Fruit fly (Drosophila melanogaster) whole organism, embryonic: Measurements from ENCODE around the gene CG6951.

Experiments used
- Asciz ChIP-seq: fragments of 200-800 bp; sonication (Bioruptor generic); optimal IDR thresholded peaks from 2 replicates; lab custom pipeline; 2017; ENCODE audit warnings: missing biosample characterization, mild to moderate bottlenecking, missing genetic modification characterization, missing genetic modification reagents
- Atf6 ChIP-seq: fragments of 200-800 bp; sonication (Bioruptor generic); IDR thresholded peaks from 2 replicates; pipeline ENCODE4 v1.3.6; 2022; ENCODE audit warnings: missing biosample characterization, missing genetic modification characterization
- Blimp-1 ChIP-seq: fragments of 200-800 bp; sonication (Bioruptor generic); optimal IDR thresholded peaks from 3 replicates; lab custom pipeline; 2018; ENCODE audit warnings: missing biosample characterization, missing genetic modification characterization, mild to moderate bottlenecking, moderate library complexity, missing genetic modification reagents
- CG10321 ChIP-seq: fragments of 200-800 bp; sonication (Bioruptor generic); IDR thresholded peaks from 2 replicates; pipeline ENCODE4 v1.3.6; 2022; ENCODE audit warnings: missing biosample characterization, missing genetic modification characterization
- CG10366 ChIP-seq: fragments of 200-800 bp; sonication (Bioruptor generic); IDR thresholded peaks from 2 replicates; pipeline ENCODE4 v1.3.6; 2022; ENCODE audit warnings: missing biosample characterization, missing genetic modification characterization
- CG10431 ChIP-seq: fragments of 200-800 bp; sonication (Bioruptor generic); optimal IDR thresholded peaks from 3 replicates; lab custom pipeline; 2018; ENCODE audit warnings: missing biosample characterization, mild to moderate bottlenecking, missing genetic modification characterization
- CG10654 ChIP-seq: fragments of 200-800 bp; sonication (Bioruptor generic); optimal IDR thresholded peaks from 2 replicates; lab custom pipeline; 2016; ENCODE audit warnings: missing biosample characterization, missing genetic modification characterization
- CG11504 ChIP-seq: fragments of 200-800 bp; sonication (Bioruptor generic); optimal IDR thresholded peaks from 3 replicates; lab custom pipeline; 2019; ENCODE audit warnings: missing biosample characterization, mild to moderate bottlenecking, missing genetic modification characterization, moderate library complexity
- CG11723 ChIP-seq: fragments of 200-800 bp; sonication (Bioruptor generic); optimal IDR thresholded peaks from 2 replicates; lab custom pipeline; 2017; ENCODE audit warnings: missing biosample characterization, mild to moderate bottlenecking, missing genetic modification characterization
- CG12391 ChIP-seq: fragments of 200-800 bp; sonication (Bioruptor generic); optimal IDR thresholded peaks from 3 replicates; lab custom pipeline; 2018; ENCODE audit warnings: missing biosample characterization, mild to moderate bottlenecking, missing genetic modification characterization, moderate library complexity
- CG13287 ChIP-seq: fragments of 200-800 bp; sonication (Bioruptor generic); IDR thresholded peaks from 2 replicates; pipeline ENCODE4 v1.3.6; 2022; ENCODE audit warnings: missing biosample characterization, missing genetic modification characterization; ENCODE audit not compliant: partially characterized antibody
- CG13894 ChIP-seq: fragments of 200-800 bp; sonication (Bioruptor generic); optimal IDR thresholded peaks from 3 replicates; lab custom pipeline; 2018; ENCODE audit warnings: missing biosample characterization, mild to moderate bottlenecking, missing genetic modification characterization, moderate library complexity
- CG14441 ChIP-seq: fragments of 200-800 bp; sonication (Bioruptor generic); IDR thresholded peaks from 2 replicates; pipeline ENCODE4 v1.3.6; 2022; ENCODE audit warnings: missing biosample characterization, missing genetic modification characterization
- CG15514 ChIP-seq: fragments of 200-800 bp; sonication (Bioruptor generic); optimal IDR thresholded peaks from 3 replicates; lab custom pipeline; 2017; ENCODE audit warnings: missing biosample characterization, missing genetic modification characterization, mild to moderate bottlenecking, moderate library complexity, missing genetic modification reagents
- CG15696 ChIP-seq: fragments of 200-800 bp; sonication (Bioruptor generic); optimal IDR thresholded peaks from 2 replicates; lab custom pipeline; 2019; ENCODE audit warnings: missing biosample characterization, mild to moderate bottlenecking, missing genetic modification characterization, moderate library complexity
- CG16863 ChIP-seq: fragments of 200-800 bp; sonication (Bioruptor generic); optimal IDR thresholded peaks from 3 replicates; lab custom pipeline; 2016; ENCODE audit warnings: missing biosample characterization, missing genetic modification characterization
- CG17361 ChIP-seq: fragments of 200-800 bp; sonication (Bioruptor generic); IDR thresholded peaks from 3 replicates; pipeline ENCODE4 v1.3.6; 2022; ENCODE audit warnings: missing biosample characterization, missing genetic modification characterization
- CG17829 ChIP-seq: fragments of 200-800 bp; optimal IDR thresholded peaks from 2 replicates; lab custom pipeline; 2019; ENCODE audit warnings: missing biosample characterization, mild to moderate bottlenecking, missing genetic modification characterization, moderate library complexity
- CG2678 ChIP-seq: fragments of 200-800 bp; sonication (Bioruptor generic); optimal IDR thresholded peaks from 3 replicates; lab custom pipeline; 2019; ENCODE audit warnings: missing biosample characterization, mild to moderate bottlenecking, missing genetic modification characterization, moderate library complexity
- CG2875 ChIP-seq: fragments of 200-800 bp; sonication (Bioruptor generic); optimal IDR thresholded peaks from 2 replicates; lab custom pipeline; 2017; ENCODE audit warnings: missing biosample characterization, mild to moderate bottlenecking, missing genetic modification characterization, missing genetic modification reagents
- CG30431 ChIP-seq: fragments of 200-800 bp; sonication (Bioruptor generic); optimal IDR thresholded peaks from 2 replicates; lab custom pipeline; 2017; ENCODE audit warnings: missing biosample characterization, missing genetic modification characterization
- CG31365 ChIP-seq: fragments of 200-800 bp; sonication (Bioruptor generic); optimal IDR thresholded peaks from 2 replicates; lab custom pipeline; 2018; ENCODE audit warnings: missing biosample characterization, mild to moderate bottlenecking, missing genetic modification characterization
- CG3163 ChIP-seq: fragments of 200-800 bp; sonication (Bioruptor generic); optimal IDR thresholded peaks from 3 replicates; lab custom pipeline; 2016; ENCODE audit warnings: missing biosample characterization, missing genetic modification characterization
- CG43689 ChIP-seq: fragments of 200-800 bp; sonication (Bioruptor generic); IDR thresholded peaks from 2 replicates; pipeline ENCODE4 v1.3.6; 2022; ENCODE audit warnings: missing biosample characterization, missing genetic modification characterization
- CG8089 ChIP-seq: fragments of 200-800 bp; sonication (Bioruptor generic); optimal IDR thresholded peaks from 3 replicates; lab custom pipeline; 2016; ENCODE audit warnings: missing biosample characterization, missing genetic modification characterization
- CG8924 ChIP-seq: fragments of 200-800 bp; optimal IDR thresholded peaks from 3 replicates; lab custom pipeline; 2019; ENCODE audit warnings: missing biosample characterization, mild to moderate bottlenecking, missing genetic modification characterization, moderate library complexity
- CG9437 ChIP-seq: fragments of 200-800 bp; sonication (Bioruptor generic); optimal IDR thresholded peaks from 2 replicates; lab custom pipeline; 2018; ENCODE audit warnings: missing biosample characterization, mild to moderate bottlenecking, missing genetic modification characterization
- CG9609 ChIP-seq: fragments of 200-800 bp; sonication (Bioruptor generic); optimal IDR thresholded peaks from 3 replicates; lab custom pipeline; 2016; ENCODE audit warnings: missing biosample characterization, missing genetic modification characterization
- Chrac-16 ChIP-seq: fragments of 200-800 bp; sonication (Bioruptor generic); optimal IDR thresholded peaks from 3 replicates; lab custom pipeline; 2016; ENCODE audit warnings: missing biosample characterization, missing genetic modification characterization
- Dek ChIP-seq: fragments of 200-800 bp; sonication (Bioruptor generic); optimal IDR thresholded peaks from 3 replicates; lab custom pipeline; 2019; ENCODE audit warnings: missing biosample characterization, mild to moderate bottlenecking, missing genetic modification characterization, moderate library complexity
- E2f2 ChIP-seq: fragments of 200-800 bp; sonication (Bioruptor generic); IDR thresholded peaks from 2 replicates; pipeline ENCODE4 v1.3.6; 2022; ENCODE audit warnings: missing biosample characterization, missing genetic modification characterization
- HLH3B ChIP-seq: fragments of 200-800 bp; sonication (Bioruptor generic); IDR thresholded peaks from 2 replicates; pipeline ENCODE4 v1.3.6; 2022; ENCODE audit warnings: missing biosample characterization, missing genetic modification characterization
- Hand ChIP-seq: fragments of 200-800 bp; sonication (Bioruptor generic); optimal IDR thresholded peaks from 2 replicates; lab custom pipeline; 2017; ENCODE audit warnings: mild to moderate bottlenecking, missing biosample characterization, missing genetic modification reagents, missing genetic modification characterization
- HmgZ ChIP-seq: fragments of 200-800 bp; sonication (Bioruptor generic); optimal IDR thresholded peaks from 2 replicates; lab custom pipeline; 2018; ENCODE audit warnings: missing biosample characterization, mild to moderate bottlenecking, missing genetic modification characterization
- Hmr ChIP-seq: fragments of 200-800 bp; sonication (Bioruptor generic); optimal IDR thresholded peaks from 3 replicates; lab custom pipeline; 2017; ENCODE audit warnings: mild to moderate bottlenecking, missing biosample characterization, missing genetic modification reagents, missing genetic modification characterization
- Nf-YC ChIP-seq: fragments of 200-800 bp; optimal IDR thresholded peaks from 3 replicates; lab custom pipeline; 2019; ENCODE audit warnings: missing biosample characterization, mild to moderate bottlenecking, missing genetic modification characterization, moderate library complexity
- Sry-δ ChIP-seq: fragments of 200-800 bp; sonication (Bioruptor generic); optimal IDR thresholded peaks from 2 replicates; lab custom pipeline; 2016; ENCODE audit warnings: missing biosample characterization, missing genetic modification characterization
- bbx ChIP-seq: fragments of 200-800 bp; sonication (Bioruptor generic); IDR thresholded peaks from 2 replicates; pipeline ENCODE4 v1.3.6; 2022; ENCODE audit warnings: missing biosample characterization, missing genetic modification characterization; ENCODE audit not compliant: partially characterized antibody
- bigmax ChIP-seq: fragments of 200-800 bp; sonication (Bioruptor generic); optimal IDR thresholded peaks from 2 replicates; lab custom pipeline; 2018; ENCODE audit warnings: missing biosample characterization, mild to moderate bottlenecking, missing genetic modification characterization
- btn ChIP-seq: fragments of 200-800 bp; sonication (Bioruptor generic); optimal IDR thresholded peaks from 2 replicates; lab custom pipeline; 2016; ENCODE audit warnings: missing biosample characterization, missing genetic modification characterization
- jumu ChIP-seq: fragments of 200-800 bp; sonication (Bioruptor generic); optimal IDR thresholded peaks from 3 replicates; lab custom pipeline; 2016; ENCODE audit warnings: missing biosample characterization, missing genetic modification characterization
- kah ChIP-seq: fragments of 200-800 bp; sonication (Bioruptor generic); optimal IDR thresholded peaks from 2 replicates; lab custom pipeline; 2018; ENCODE audit warnings: missing biosample characterization, mild to moderate bottlenecking, missing genetic modification characterization
- lbe ChIP-seq: fragments of 200-800 bp; sonication (Bioruptor generic); optimal IDR thresholded peaks from 2 replicates; lab custom pipeline; 2016; ENCODE audit warnings: missing biosample characterization, mild to moderate bottlenecking, missing genetic modification characterization
- org-1 ChIP-seq: fragments of 200-800 bp; sonication (Bioruptor generic); optimal IDR thresholded peaks from 2 replicates; lab custom pipeline; 2017; ENCODE audit warnings: missing biosample characterization, missing genetic modification characterization
- pita ChIP-seq: fragments of 200-800 bp; sonication (Bioruptor generic); optimal IDR thresholded peaks from 2 replicates; lab custom pipeline; 2017; ENCODE audit warnings: missing biosample characterization, mild to moderate bottlenecking, missing genetic modification characterization
- psq ChIP-seq: fragments of 200-800 bp; sonication (Bioruptor generic); optimal IDR thresholded peaks from 2 replicates; lab custom pipeline; 2017; ENCODE audit warnings: missing biosample characterization, missing genetic modification characterization
- sna ChIP-seq: fragments of 200-800 bp; sonication (Bioruptor generic); IDR thresholded peaks from 2 replicates; pipeline ENCODE4 v1.3.6; 2022; ENCODE audit warnings: missing biosample characterization, missing genetic modification characterization; ENCODE audit not compliant: partially characterized antibody
- sqz ChIP-seq: fragments of 200-800 bp; sonication (Bioruptor generic); optimal IDR thresholded peaks from 3 replicates; lab custom pipeline; 2018; ENCODE audit warnings: missing biosample characterization, mild to moderate bottlenecking, missing genetic modification characterization
- toy ChIP-seq: fragments of 200-800 bp; sonication (Bioruptor generic); IDR thresholded peaks from 2 replicates; pipeline ENCODE4 v1.3.6; 2022; ENCODE audit warnings: missing biosample characterization, missing genetic modification characterization
- wdn ChIP-seq: fragments of 200-800 bp; sonication (Bioruptor generic); IDR thresholded peaks from 2 replicates; pipeline ENCODE4 v1.3.6; 2022; ENCODE audit warnings: missing biosample characterization, missing genetic modification characterization
- z ChIP-seq: fragments of 200-800 bp; sonication (Bioruptor generic); IDR thresholded peaks from 3 replicates; pipeline ENCODE4 v1.3.6; 2022; ENCODE audit warnings: missing biosample characterization, missing genetic modification characterization

Gene CG6951

dm6 chr3L:20194731-20195130 lies 46.3 kb upstream of the CG6951 start (continued):
- no peak for TF ChIP-seq Hand
- TF ChIP-seq CG3163: no peak
- no peak for TF ChIP-seq CG2875 (GFP tag; lab: Kevin White, UChicago)
- peak; percentile 31 for TF ChIP-seq CG15514
- peak; percentile 28 for TF ChIP-seq CG8924 (tag; lab: Kevin White, UChicago)
- TF ChIP-seq CG16863 (GFP tag; lab: Kevin White, UChicago): no peak
- TF ChIP-seq lbe: peak; percentile 48
- no peak for TF ChIP-seq CG10321 (GFP tag; lab: Robert Waterston, UW)
- TF ChIP-seq HmgZ (tag; lab: Kevin White, UChicago): peak; percentile 8
- no peak for TF ChIP-seq bbx (GFP tag; lab: Robert Waterston, UW)
- peak; percentile 58 for TF ChIP-seq CG11504 (tag; lab: Kevin White, UChicago)
- TF ChIP-seq CG2678 (tag; lab: Kevin White, UChicago): peak; percentile 65
- TF ChIP-seq CG9609 (GFP tag; lab: Kevin White, UChicago): no peak
- TF ChIP-seq CG12391 (tag; lab: Kevin White, UChicago): peak; percentile 32
- TF ChIP-seq Blimp-1 (GFP tag; lab: Kevin White, UChicago): peak; percentile 37
- no peak for TF ChIP-seq wdn (GFP tag; lab: Robert Waterston, UW)
- no peak for TF ChIP-seq toy (GFP tag; lab: Robert Waterston, UW)
- no peak for TF ChIP-seq CG9437 (GFP tag; lab: Kevin White, UChicago)
- TF ChIP-seq z: no peak
- TF ChIP-seq Chrac-16 (GFP tag; lab: Kevin White, UChicago): peak; percentile 30
- no peak for TF ChIP-seq CG10431 (GFP tag; lab: Kevin White, UChicago)
- no peak for TF ChIP-seq btn (GFP tag; lab: Kevin White, UChicago)
- no peak for TF ChIP-seq sna (GFP tag; lab: Robert Waterston, UW)
- peak; percentile 6 for TF ChIP-seq org-1 (GFP tag; lab: Kevin White, UChicago)
- TF ChIP-seq CG15696: no peak
- TF ChIP-seq HLH3B (GFP tag; lab: Robert Waterston, UW): peak; percentile 42; the same call in 1 of the 2 replicates
- TF ChIP-seq CG11723: no peak
- TF ChIP-seq Asciz: no peak
- no peak for TF ChIP-seq CG8089 (GFP tag; lab: Kevin White, UChicago)
- peak; percentile 64 for TF ChIP-seq CG14441
- TF ChIP-seq Hmr (GFP tag; lab: Kevin White, UChicago): peak; percentile 39
- TF ChIP-seq Atf6 (GFP tag; lab: Robert Waterston, UW): peak; percentile 45; the same call in 1 of the 2 replicates
- 0 out of 3 replicates have a peak, but pooled peaks have one; percentile 18 for TF ChIP-seq CG17361 (GFP tag; lab: Robert Waterston, UW)
- no peak for TF ChIP-seq CG13287 (GFP tag; lab: Robert Waterston, UW)
- TF ChIP-seq bigmax (GFP tag; lab: Kevin White, UChicago): no peak
- TF ChIP-seq pita: no peak
- TF ChIP-seq CG30431 (GFP tag; lab: Kevin White, UChicago): peak; percentile 7
- TF ChIP-seq CG17829 (tag; lab: Kevin White, UChicago): peak; percentile 3
- no peak for TF ChIP-seq sqz (GFP tag; lab: Kevin White, UChicago)
- TF ChIP-seq CG31365 (tag; lab: Kevin White, UChicago): no peak
- TF ChIP-seq CG43689 (GFP tag; lab: Robert Waterston, UW): no peak
- no peak for TF ChIP-seq Sry-δ
- TF ChIP-seq Nf-YC (tag; lab: Kevin White, UChicago): no peak
- no peak for TF ChIP-seq E2f2
- TF ChIP-seq Dek (tag; lab: Kevin White, UChicago): no peak
- no peak for TF ChIP-seq psq (GFP tag; lab: Kevin White, UChicago)
- peak; percentile 21 for TF ChIP-seq jumu (GFP tag; lab: Kevin White, UChicago)
- TF ChIP-seq CG13894 (tag; lab: Kevin White, UChicago): no peak
- TF ChIP-seq CG10366: peak; percentile 50; the same call in 1 of the 2 replicates
- no peak for TF ChIP-seq kah (GFP tag; lab: Kevin White, UChicago)
- peak; percentile 29 for TF ChIP-seq CG10654 (GFP tag; lab: Kevin White, UChicago)
